Worm (Caenorhabditis elegans) whole organism, L1 larva: ENCODE data around the gene F28H6.8.
A peak's percentile ranks its signal among the peaks of the same experiment; 100 is the strongest.

Source experiments
- C34B4.2 ChIP-seq: sonication (generic microtip); optimal IDR thresholded peaks from 2 replicates; lab custom pipeline; 2017; ENCODE audit warnings: mild to moderate bottlenecking, missing genetic modification characterization, missing compliant biosample characterization
- alr-1 ChIP-seq: fragments of 200-800 bp; sonication (Bioruptor generic); optimal IDR thresholded peaks from 2 replicates; lab custom pipeline; 2018; ENCODE audit warnings: borderline replicate concordance, mild to moderate bottlenecking, missing genetic modification characterization, missing compliant biosample characterization
- ceh-63 ChIP-seq: fragments of 200-800 bp; sonication (Bioruptor generic); optimal IDR thresholded peaks from 2 replicates; lab custom pipeline; 2018; ENCODE audit warnings: mild to moderate bottlenecking, missing genetic modification characterization, missing compliant biosample characterization
- ceh-8 ChIP-seq: fragments of 200-800 bp; sonication (Bioruptor generic); optimal IDR thresholded peaks from 2 replicates; lab custom pipeline; 2018; ENCODE audit warnings: mild to moderate bottlenecking, missing genetic modification characterization, moderate library complexity, missing compliant biosample characterization
- ceh-82 ChIP-seq, 3 experiments: fragments of 150-350 bp in 1 of 3; sonication (generic microtip) in 2 of 3; optimal IDR thresholded peaks; 2 replicates each; lab custom pipeline; 2014 to 2017; ENCODE audit warnings: missing biosample characterization in 3 of 3, missing genetic modification characterization in 3 of 3
- ceh-90 ChIP-seq: sonication (generic microtip); optimal IDR thresholded peaks from 2 replicates; lab custom pipeline; 2016; ENCODE audit warnings: missing genetic modification characterization, missing compliant biosample characterization
- ces-1 ChIP-seq: fragments of 150-350 bp; optimal IDR thresholded peaks from 2 replicates; lab custom pipeline; 2014; ENCODE audit warnings: missing biosample characterization, missing genetic modification reagents, missing genetic modification characterization
- dsc-1 ChIP-seq: sonication (generic microtip); optimal IDR thresholded peaks from 2 replicates; lab custom pipeline; 2016; ENCODE audit warnings: mild to moderate bottlenecking, missing genetic modification characterization, missing compliant biosample characterization
- efl-3 ChIP-seq: fragments of 200-800 bp; sonication (Bioruptor generic); optimal IDR thresholded peaks from 2 replicates; lab custom pipeline; 2018; ENCODE audit warnings: mild to moderate bottlenecking, missing genetic modification characterization, missing compliant biosample characterization
- fkh-10 ChIP-seq: sonication (generic microtip); optimal IDR thresholded peaks from 2 replicates; lab custom pipeline; 2017; ENCODE audit warnings: missing biosample characterization, missing genetic modification reagents, missing genetic modification characterization
- fkh-8 ChIP-seq: sonication (generic microtip); optimal IDR thresholded peaks from 2 replicates; lab custom pipeline; 2016; ENCODE audit warnings: mild to moderate bottlenecking, missing genetic modification characterization, missing compliant biosample characterization
- fos-1 ChIP-seq: fragments of 150-350 bp; optimal IDR thresholded peaks from 2 replicates; lab custom pipeline; 2014; ENCODE audit warnings: missing biosample characterization, missing genetic modification characterization
- lin-13 ChIP-seq: fragments of 150-350 bp; optimal IDR thresholded peaks from 2 replicates; lab custom pipeline; 2014; ENCODE audit warnings: missing biosample characterization, missing genetic modification reagents, missing genetic modification characterization
- lin-14 ChIP-seq: fragments of 200-800 bp; sonication (Bioruptor generic); optimal IDR thresholded peaks from 2 replicates; lab custom pipeline; 2018; ENCODE audit warnings: mild to moderate bottlenecking, missing genetic modification characterization, moderate library complexity, missing compliant biosample characterization
- lin-15B ChIP-seq: fragments of 150-350 bp; sonication (generic microtip); optimal IDR thresholded peaks from 3 replicates; lab custom pipeline; 2014; ENCODE audit warnings: missing biosample characterization, missing genetic modification characterization
- mdl-1 ChIP-seq, 2 experiments: fragments of 150-350 bp; optimal IDR thresholded peaks; 2 replicates each; lab custom pipeline; 2014 to 2017; ENCODE audit warnings: missing biosample characterization in 2 of 2, missing genetic modification characterization in 2 of 2, inconsistent platforms in 1 of 2
- nhr-11 ChIP-seq: fragments of 150-350 bp; optimal IDR thresholded peaks from 2 replicates; lab custom pipeline; 2014; ENCODE audit warnings: missing biosample characterization, missing genetic modification characterization
- nhr-28 ChIP-seq: fragments of 150-350 bp; optimal IDR thresholded peaks from 2 replicates; lab custom pipeline; 2014; ENCODE audit warnings: missing biosample characterization, missing genetic modification characterization
- nhr-84 ChIP-seq: sonication (generic microtip); optimal IDR thresholded peaks from 2 replicates; lab custom pipeline; 2017; ENCODE audit warnings: missing biosample characterization, missing genetic modification characterization
- nhr-85 ChIP-seq: sonication (generic microtip); peaks from one replicate; lab custom pipeline; 2016; ENCODE audit warnings: missing genetic modification characterization, inconsistent platforms, missing compliant biosample characterization
- pax-3 ChIP-seq: fragments of 200-800 bp; sonication (Bioruptor generic); optimal IDR thresholded peaks from 2 replicates; lab custom pipeline; 2018; ENCODE audit warnings: mild to moderate bottlenecking, missing genetic modification characterization, moderate library complexity, missing compliant biosample characterization
- pqm-1 ChIP-seq: sonication (generic microtip); optimal IDR thresholded peaks from 3 replicates; lab custom pipeline; 2017; ENCODE audit warnings: missing biosample characterization, missing genetic modification characterization
- skn-1 ChIP-seq: fragments of 150-350 bp; optimal IDR thresholded peaks from 2 replicates; lab custom pipeline; 2014; ENCODE audit warnings: missing biosample characterization, missing genetic modification characterization
- snpc-4 ChIP-seq: fragments of 150-350 bp; optimal IDR thresholded peaks from 2 replicates; lab custom pipeline; 2014; ENCODE audit warnings: missing biosample characterization, missing genetic modification characterization
- snu-23 ChIP-seq: sonication (generic microtip); optimal IDR thresholded peaks from 2 replicates; lab custom pipeline; 2016; ENCODE audit warnings: missing genetic modification characterization, missing compliant biosample characterization
- sox-4 ChIP-seq: sonication (generic microtip); optimal IDR thresholded peaks from 2 replicates; lab custom pipeline; 2016; ENCODE audit warnings: missing genetic modification characterization, missing compliant biosample characterization
- tbx-2 ChIP-seq: sonication (generic microtip); optimal IDR thresholded peaks from 2 replicates; lab custom pipeline; 2016; ENCODE audit warnings: missing genetic modification characterization, missing compliant biosample characterization
- unc-130 ChIP-seq: fragments of 150-350 bp; optimal IDR thresholded peaks from 2 replicates; lab custom pipeline; 2017; ENCODE audit warnings: missing biosample characterization, missing genetic modification characterization, inconsistent platforms
- unc-30 ChIP-seq: sonication (generic microtip); optimal IDR thresholded peaks from 2 replicates; lab custom pipeline; 2017; ENCODE audit warnings: missing biosample characterization, missing genetic modification characterization
- unc-62 ChIP-seq: fragments of 150-350 bp; optimal IDR thresholded peaks from 2 replicates; lab custom pipeline; 2014; ENCODE audit warnings: missing biosample characterization, missing genetic modification reagents, missing genetic modification characterization
- zag-1 ChIP-seq: fragments of 150-350 bp; optimal IDR thresholded peaks from 2 replicates; lab custom pipeline; 2014; ENCODE audit warnings: missing biosample characterization, missing genetic modification characterization
- zip-4 ChIP-seq: fragments of 200-800 bp; sonication (Bioruptor generic); optimal IDR thresholded peaks from 2 replicates; lab custom pipeline; 2018; ENCODE audit warnings: mild to moderate bottlenecking, missing genetic modification characterization, moderate library complexity, missing compliant biosample characterization

F28H6.8 gene

DNA sequence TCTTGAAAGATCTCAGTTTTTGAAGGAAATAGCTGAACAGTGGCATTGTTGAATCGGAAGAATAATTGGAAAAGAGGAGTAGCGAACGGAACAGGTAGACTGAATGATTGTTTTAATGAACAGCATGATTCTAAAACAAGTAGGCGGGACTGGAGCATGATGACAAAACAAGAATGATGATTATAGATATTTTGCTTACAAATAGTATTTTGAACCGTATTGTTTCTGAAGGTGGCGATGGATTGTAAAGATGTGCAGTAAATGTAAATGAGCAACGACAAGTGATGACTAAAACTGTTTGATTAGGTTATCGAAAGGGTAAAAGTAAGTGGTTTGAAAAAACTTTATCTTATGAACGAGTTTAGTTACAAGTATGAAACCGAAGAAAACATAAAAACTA, at the start of gene F28H6.8:
F28H6.8 (minus strand) TSS at position 101 of the 400 bp plus-strand sequence.
- TF ChIP-seq snu-23 (GFP tag; lab: Kevin White, UChicago) (no peak), lin-15B (tag; lab: Kevin White, UChicago) (no peak), zag-1 (tag; lab: Kevin White, UChicago) (no peak), alr-1 (tag; lab: Kevin White, UChicago) (no peak), zip-4 (GFP tag; lab: Kevin White, UChicago) (no peak), unc-30 (no peak), fos-1 (tag; lab: Kevin White, UChicago) (no peak), ceh-82 (tag; optimal IDR thresholded peaks at IDR 0.05; lab: Kevin White, UChicago) (no peak), snpc-4 (tag; lab: Kevin White, UChicago) (no peak), nhr-11 (tag; lab: Kevin White, UChicago) (no peak), ceh-63 (GFP tag; lab: Kevin White, UChicago) (no peak), fkh-10 (no peak), unc-62 (GFP tag; lab: Kevin White, UChicago) (no peak), nhr-84 (tag; lab: Kevin White, UChicago) (no peak), ces-1 (GFP tag; lab: Kevin White, UChicago) (no peak)

DNA sequence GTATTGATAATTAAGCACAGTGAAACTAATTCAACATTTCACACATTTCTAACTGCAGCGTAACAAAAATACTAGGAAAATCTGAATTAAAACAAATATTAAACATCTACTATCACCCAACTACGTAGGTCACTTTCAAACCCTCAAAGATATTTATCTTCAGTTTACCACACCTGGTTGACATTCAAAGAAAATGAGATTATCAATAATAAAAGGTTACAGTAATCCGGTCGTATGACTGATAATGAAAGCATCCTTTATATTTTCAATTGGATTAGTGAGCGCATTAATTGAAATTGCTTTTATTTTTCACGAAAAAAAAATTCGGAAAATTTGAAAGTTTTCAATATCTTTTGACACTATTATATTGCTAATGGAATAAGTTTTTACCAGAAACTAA, 48.4 kb upstream of the F28H6.8 start:
- TF ChIP-seq tbx-2 (no peak), sox-4 (tag; lab: Kevin White, UChicago) (peak; percentile 36), lin-13 (GFP tag; lab: Kevin White, UChicago) (no peak), dsc-1 (tag; lab: Kevin White, UChicago) (peak; percentile 88), pax-3 (tag; lab: Kevin White, UChicago) (peak; percentile 55)
- TF ChIP-seq, all 84 proteins: peak for 3

DNA sequence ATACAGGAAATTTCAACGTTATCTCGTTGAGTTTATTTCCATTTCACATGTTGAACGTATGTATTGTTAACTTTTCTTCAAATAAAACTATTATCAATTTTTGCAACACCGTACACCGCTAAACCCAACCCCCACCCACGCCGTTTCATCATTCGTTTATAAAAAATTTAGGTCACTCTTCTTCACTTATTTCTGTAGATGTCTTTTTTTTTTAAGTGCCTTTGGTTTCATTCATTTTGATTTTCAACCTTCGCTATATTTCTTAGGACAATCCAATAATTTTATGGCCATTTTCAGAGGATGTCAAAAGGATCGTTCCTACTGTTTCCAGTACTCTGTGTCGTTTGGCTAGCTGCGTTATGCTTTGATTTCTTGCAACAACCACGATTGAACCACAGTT, 46.0 kb upstream of the F28H6.8 start, which contains the start of gene C37E2.3:
C37E2.3 (plus strand) TSS at position 301 of the 400 bp plus-strand sequence.
- TF ChIP-seq efl-3: no peak
- no peak for TF ChIP-seq unc-130 (tag; lab: Kevin White, UChicago)
- TF ChIP-seq pqm-1 (tag; lab: Kevin White, UChicago): no peak
- TF ChIP-seq unc-30: no peak
- no peak for TF ChIP-seq zip-4 (GFP tag; lab: Kevin White, UChicago)
- TF ChIP-seq fkh-8 (tag; lab: Kevin White, UChicago): no peak
- TF ChIP-seq mdl-1 (tag; optimal IDR thresholded peaks at IDR 0.05; lab: Kevin White, UChicago): no peak
- TF ChIP-seq ceh-90 (tag; lab: Kevin White, UChicago): no peak
- TF ChIP-seq nhr-28 (tag; lab: Kevin White, UChicago): no peak
- TF ChIP-seq skn-1 (tag; lab: Kevin White, UChicago): no peak
- TF ChIP-seq fos-1 (tag; lab: Kevin White, UChicago): no peak
- no peak for TF ChIP-seq lin-14 (GFP tag; lab: Kevin White, UChicago)

DNA sequence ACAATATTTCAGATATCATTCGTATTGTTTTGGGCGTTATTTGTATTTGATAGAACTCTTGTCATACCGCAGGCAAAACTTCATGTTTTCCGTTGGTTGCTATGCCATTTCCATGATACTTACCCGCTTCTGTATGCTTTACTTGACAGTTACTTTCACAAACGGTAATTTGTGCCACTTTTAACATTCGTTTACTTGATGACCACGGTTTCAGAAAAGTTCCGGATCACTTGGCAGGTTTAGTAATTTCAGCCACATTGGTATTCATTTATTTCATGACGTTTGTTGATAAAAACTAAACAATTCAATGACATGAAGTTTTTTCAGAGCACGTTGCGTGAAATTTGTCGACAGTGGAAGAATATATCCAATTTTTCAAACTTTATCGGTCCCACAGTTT, 45.3 kb upstream of the F28H6.8 start:
- TF ChIP-seq pqm-1 (tag; lab: Kevin White, UChicago): no peak
- no peak for TF ChIP-seq nhr-84 (tag; lab: Kevin White, UChicago)

DNA sequence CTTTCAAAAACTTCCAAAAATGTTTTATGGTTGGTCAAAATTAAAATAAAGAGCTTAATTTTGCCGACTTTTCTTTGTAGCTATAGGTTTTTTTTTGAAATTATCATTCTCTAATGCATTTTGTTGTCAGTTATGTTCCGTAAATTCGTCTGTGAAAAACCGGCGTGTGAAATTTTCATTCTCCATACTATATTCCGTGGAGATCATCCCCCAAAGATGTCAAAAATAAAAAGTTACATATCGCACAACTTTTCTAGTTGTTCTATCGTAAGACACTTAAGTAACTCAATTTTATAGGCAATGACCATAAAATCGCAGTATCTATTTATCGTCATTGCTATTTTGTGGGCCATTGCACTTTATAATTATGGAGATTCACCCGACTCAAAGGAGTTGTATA, 44.5 kb upstream of the F28H6.8 start, which contains the start of gene C37E2.10:
C37E2.10 (plus strand) TSS at position 301 of the 400 bp plus-strand sequence.
- TF ChIP-seq C34B4.2 (tag; lab: Kevin White, UChicago) (no peak), unc-30 (no peak)

DNA sequence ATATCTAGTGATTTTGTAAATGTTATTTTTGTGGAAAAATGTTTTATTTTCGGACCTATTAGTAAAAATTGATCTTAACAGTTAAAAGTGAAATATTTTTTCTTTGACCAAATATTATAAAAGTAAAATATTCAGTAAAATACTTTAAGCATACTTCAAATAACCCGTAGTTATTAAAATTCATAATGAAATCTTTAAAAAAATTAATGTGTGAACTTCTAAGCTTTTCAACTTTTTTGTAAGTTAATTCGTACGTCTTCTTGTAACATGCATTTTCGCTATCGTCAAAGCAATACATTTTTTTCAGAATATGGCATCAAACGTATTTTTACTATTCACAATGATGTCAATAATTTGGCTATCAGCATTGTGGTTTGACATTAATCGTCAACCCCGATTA, 41.6 kb upstream of the F28H6.8 start, which contains the start of gene C37E2.2:
C37E2.2 (plus strand) TSS at position 301 of the 400 bp plus-strand sequence.
- no peak for TF ChIP-seq nhr-85
- TF ChIP-seq ceh-8: no peak
- TF ChIP-seq, all 84 proteins: peak for 0
